Worm (Caenorhabditis elegans) whole organism, mixed stage, embryonic: ENCODE measurements around the gene nhr-60.
"Not testable (repeated sequence)": the region's sequence is repeated elsewhere in the genome, so short reads cannot be mapped to it uniquely, and the experiment has no call there.

Source experiments
- M03D4.4 ChIP-seq: sonication (generic microtip); optimal IDR thresholded peaks from 2 replicates; lab custom pipeline; 2017; ENCODE audit warnings: mild to moderate bottlenecking, missing genetic modification characterization, missing compliant biosample characterization
- bed-3 ChIP-seq: fragments of 200-800 bp; sonication (Bioruptor generic); optimal IDR thresholded peaks from 3 replicates; lab custom pipeline; 2018; ENCODE audit warnings: mild to moderate bottlenecking, missing genetic modification characterization, moderate library complexity, missing compliant biosample characterization
- blmp-1 ChIP-seq: fragments of 150-350 bp; optimal IDR thresholded peaks from 2 replicates; lab custom pipeline; 2014; ENCODE audit warnings: missing biosample characterization, missing genetic modification characterization
- ceh-39 ChIP-seq: fragments of 150-350 bp; optimal IDR thresholded peaks from 2 replicates; lab custom pipeline; 2014; ENCODE audit warnings: missing biosample characterization, missing genetic modification characterization
- ceh-43 ChIP-seq: fragments of 200-800 bp; sonication (Bioruptor generic); optimal IDR thresholded peaks from 2 replicates; lab custom pipeline; 2018; ENCODE audit warnings: mild to moderate bottlenecking, missing genetic modification characterization, moderate library complexity, missing compliant biosample characterization
- ceh-83 ChIP-seq: fragments of 200-800 bp; sonication (Bioruptor generic); optimal IDR thresholded peaks from 2 replicates; lab custom pipeline; 2018; ENCODE audit warnings: mild to moderate bottlenecking, missing genetic modification characterization, missing compliant biosample characterization
- ces-1 ChIP-seq: fragments of 150-350 bp; optimal IDR thresholded peaks from 2 replicates; lab custom pipeline; 2014; ENCODE audit warnings: missing biosample characterization, missing genetic modification reagents, missing genetic modification characterization
- cnd-1 ChIP-seq: fragments of 200-800 bp; sonication (Bioruptor generic); optimal IDR thresholded peaks from 2 replicates; lab custom pipeline; 2018; ENCODE audit warnings: mild to moderate bottlenecking, missing genetic modification characterization, missing compliant biosample characterization
- drap-1 ChIP-seq: fragments of 200-800 bp; sonication (Bioruptor generic); optimal IDR thresholded peaks from 3 replicates; lab custom pipeline; 2018; ENCODE audit warnings: mild to moderate bottlenecking, missing genetic modification characterization, missing compliant biosample characterization
- elt-1 ChIP-seq: sonication (generic microtip); optimal IDR thresholded peaks from 2 replicates; lab custom pipeline; 2017; ENCODE audit warnings: missing genetic modification characterization, mild to moderate bottlenecking, missing compliant biosample characterization, antibody characterized with exemption, moderate library complexity, borderline replicate concordance; ENCODE audit not compliant: insufficient read depth
- elt-3 ChIP-seq: fragments of 150-350 bp; optimal IDR thresholded peaks from 2 replicates; lab custom pipeline; 2014; ENCODE audit warnings: missing biosample characterization, missing genetic modification characterization
- flh-1 ChIP-seq: fragments of 200-800 bp; sonication (Bioruptor generic); optimal IDR thresholded peaks from 2 replicates; lab custom pipeline; 2018; ENCODE audit warnings: mild to moderate bottlenecking, missing genetic modification characterization, moderate library complexity, missing compliant biosample characterization
- ham-2 ChIP-seq: fragments of 200-800 bp; sonication (Bioruptor generic); optimal IDR thresholded peaks from 2 replicates; lab custom pipeline; 2018; ENCODE audit warnings: mild to moderate bottlenecking, missing genetic modification characterization, missing compliant biosample characterization
- hlh-1 ChIP-seq: fragments of 150-350 bp; optimal IDR thresholded peaks from 2 replicates; lab custom pipeline; 2014; ENCODE audit warnings: missing biosample characterization, missing genetic modification reagents, missing genetic modification characterization
- lin-13 ChIP-seq: fragments of 150-350 bp; optimal IDR thresholded peaks from 2 replicates; lab custom pipeline; 2014; ENCODE audit warnings: missing biosample characterization, missing genetic modification characterization
- lin-32 ChIP-seq: fragments of 200-800 bp; sonication (Bioruptor generic); optimal IDR thresholded peaks from 2 replicates; lab custom pipeline; 2018; ENCODE audit warnings: mild to moderate bottlenecking, missing genetic modification characterization, missing compliant biosample characterization
- lsy-2 ChIP-seq: fragments of 150-350 bp; optimal IDR thresholded peaks from 2 replicates; lab custom pipeline; 2014; ENCODE audit warnings: missing biosample characterization, missing genetic modification characterization
- mab-5 ChIP-seq: fragments of 150-350 bp; optimal IDR thresholded peaks from 2 replicates; lab custom pipeline; 2014; ENCODE audit warnings: missing biosample characterization, missing genetic modification characterization
- mls-2 ChIP-seq: sonication (generic microtip); optimal IDR thresholded peaks from 2 replicates; lab custom pipeline; 2016; ENCODE audit warnings: mild to moderate bottlenecking, missing genetic modification characterization, moderate library complexity, missing compliant biosample characterization
- nhr-2 ChIP-seq: fragments of 150-350 bp; optimal IDR thresholded peaks from 2 replicates; lab custom pipeline; 2014; ENCODE audit warnings: missing biosample characterization, missing genetic modification characterization
- nhr-237 ChIP-seq: fragments of 150-350 bp; optimal IDR thresholded peaks from 2 replicates; lab custom pipeline; 2014; ENCODE audit warnings: missing biosample characterization, missing genetic modification characterization
- nhr-28 ChIP-seq: fragments of 150-350 bp; optimal IDR thresholded peaks from 2 replicates; lab custom pipeline; 2014; ENCODE audit warnings: missing biosample characterization, missing genetic modification characterization
- nhr-76 ChIP-seq: sonication (generic microtip); optimal IDR thresholded peaks from 2 replicates; lab custom pipeline; 2017; ENCODE audit warnings: missing biosample characterization, missing genetic modification characterization
- sem-2 ChIP-seq: fragments of 200-800 bp; sonication (Bioruptor generic); optimal IDR thresholded peaks from 2 replicates; lab custom pipeline; 2018; ENCODE audit warnings: mild to moderate bottlenecking, missing genetic modification characterization, missing compliant biosample characterization
- sptf-1 ChIP-seq: sonication (generic microtip); optimal IDR thresholded peaks from 2 replicates; lab custom pipeline; 2017; ENCODE audit warnings: mild to moderate bottlenecking, missing genetic modification characterization, moderate library complexity, missing compliant biosample characterization
- unc-120 ChIP-seq: sonication (generic microtip); optimal IDR thresholded peaks from 2 replicates; lab custom pipeline; 2017; ENCODE audit warnings: missing genetic modification characterization, missing compliant biosample characterization; ENCODE audit not compliant: poor library complexity, severe bottlenecking
- unc-62 ChIP-seq: fragments of 150-350 bp; optimal IDR thresholded peaks from 2 replicates; lab custom pipeline; 2014; ENCODE audit warnings: missing biosample characterization, missing genetic modification reagents, missing genetic modification characterization
- zip-8 ChIP-seq: fragments of 150-350 bp; optimal IDR thresholded peaks from 2 replicates; lab custom pipeline; 2014; ENCODE audit warnings: missing biosample characterization, missing genetic modification characterization
- ztf-11 ChIP-seq: fragments of 150-350 bp; optimal IDR thresholded peaks from 2 replicates; lab custom pipeline; 2014; ENCODE audit warnings: missing biosample characterization, missing genetic modification characterization

Gene nhr-60

ce11 chrV:15748343-15748742 is 24.7 kb downstream of the nhr-60 start, which contains the start of gene T23D5.8:
TSS of gene T23D5.8 (minus strand) at chrV:15748443.
- not testable (repeated sequence) for TF ChIP-seq ceh-43 (GFP tag; lab: Kevin White, UChicago); mls-2; M03D4.4

- not testable (repeated sequence) for TF ChIP-seq M03D4.4; unc-62 (GFP tag; lab: Kevin White, UChicago); lsy-2 (tag; lab: Kevin White, UChicago)
Observed at ce11 chrV:15744366-15744765, 28.7 kb downstream of the nhr-60 start, which contains the start of gene str-19. TSS of gene str-19 (minus strand) at chrV:15744466.

- TF ChIP-seq nhr-28 (tag; lab: Kevin White, UChicago) = no peak
- TF ChIP-seq zip-8 (tag; lab: Kevin White, UChicago) = no peak
- no peak for TF ChIP-seq ces-1
- TF ChIP-seq mab-5 (tag; lab: Kevin White, UChicago) = no peak
- TF ChIP-seq ceh-83 (GFP tag; lab: Kevin White, UChicago) = no peak
- TF ChIP-seq elt-1 (tag; lab: Kevin White, UChicago) = no peak
- no peak for TF ChIP-seq elt-3 (tag; lab: Kevin White, UChicago)
- TF ChIP-seq nhr-76 (tag; lab: Kevin White, UChicago) = no peak
- no peak for TF ChIP-seq nhr-2 (tag; lab: Kevin White, UChicago)
- TF ChIP-seq ztf-11 (tag; lab: Kevin White, UChicago) = no peak
- no peak for TF ChIP-seq hlh-1 (tag; lab: Kevin White, UChicago)
- TF ChIP-seq bed-3 (GFP tag; lab: Kevin White, UChicago) = no peak
- no peak for TF ChIP-seq mls-2
Observed at ce11 chrV:15741851-15742250, 31.2 kb downstream of the nhr-60 start, which contains the start of gene str-18. TSS of gene str-18 (minus strand) at chrV:15741951.

- TF ChIP-seq ztf-11 (tag; lab: Kevin White, UChicago) (no peak), lin-32 (GFP tag; lab: Kevin White, UChicago) (no peak), flh-1 (GFP tag; lab: Kevin White, UChicago) (no peak), blmp-1 (tag; lab: Kevin White, UChicago) (no peak), ceh-39 (tag; lab: Kevin White, UChicago) (no peak), elt-1 (tag; lab: Kevin White, UChicago) (no peak), ces-1 (no peak), cnd-1 (tag; lab: Kevin White, UChicago) (no peak), lin-13 (tag; lab: Kevin White, UChicago) (no peak), unc-62 (GFP tag; lab: Kevin White, UChicago) (no peak), elt-3 (tag; lab: Kevin White, UChicago) (no peak), drap-1 (GFP tag; lab: Kevin White, UChicago) (no peak)
Observed at ce11 chrV:15735720-15736119, 37.3 kb downstream of the nhr-60 start, which contains the start of gene str-27. TSS of gene str-27 (minus strand) at chrV:15735820.

- TF ChIP-seq nhr-2 (tag; lab: Kevin White, UChicago) (no peak), ham-2 (GFP tag; lab: Kevin White, UChicago) (no peak), elt-1 (tag; lab: Kevin White, UChicago) (no peak), lin-32 (GFP tag; lab: Kevin White, UChicago) (no peak), unc-62 (GFP tag; lab: Kevin White, UChicago) (no peak), unc-120 (no peak)
- TF ChIP-seq, all 35 proteins: peak for 0
Observed at ce11 chrV:15733568-15733967, 39.5 kb downstream of the nhr-60 start, which contains the start of gene T23D5.3. TSS of gene T23D5.3 (minus strand) at chrV:15733668.

ce11 chrV:15733020-15733419 is 40.0 kb downstream of the nhr-60 start:
- no peak for TF ChIP-seq sem-2 (GFP tag; lab: Kevin White, UChicago)
- no peak for TF ChIP-seq sptf-1 (tag; lab: Kevin White, UChicago)
- TF ChIP-seq ceh-43 (GFP tag; lab: Kevin White, UChicago) = no peak
- TF ChIP-seq ceh-83 (GFP tag; lab: Kevin White, UChicago) = no peak
- TF ChIP-seq nhr-237 (tag; lab: Kevin White, UChicago) = no peak
